Worm (Caenorhabditis elegans) whole organism, L3 larva: Measurements from ENCODE around the gene srx-43.

ENCODE experiments used
- ama-1 ChIP-seq: fragments of 150-350 bp; optimal IDR thresholded peaks from 2 replicates; lab custom pipeline; 2018
- elt-1 ChIP-seq: fragments of 150-350 bp; optimal IDR thresholded peaks from 2 replicates; lab custom pipeline; 2014; ENCODE audit warnings: missing biosample characterization, missing genetic modification characterization
- jun-1 ChIP-seq: fragments of 150-350 bp; optimal IDR thresholded peaks from 2 replicates; lab custom pipeline; 2014; ENCODE audit warnings: missing biosample characterization, missing genetic modification reagents, missing genetic modification characterization
- nhr-11 ChIP-seq: fragments of 150-350 bp; optimal IDR thresholded peaks from 2 replicates; lab custom pipeline; 2014; ENCODE audit warnings: missing biosample characterization, missing genetic modification characterization

DNA sequence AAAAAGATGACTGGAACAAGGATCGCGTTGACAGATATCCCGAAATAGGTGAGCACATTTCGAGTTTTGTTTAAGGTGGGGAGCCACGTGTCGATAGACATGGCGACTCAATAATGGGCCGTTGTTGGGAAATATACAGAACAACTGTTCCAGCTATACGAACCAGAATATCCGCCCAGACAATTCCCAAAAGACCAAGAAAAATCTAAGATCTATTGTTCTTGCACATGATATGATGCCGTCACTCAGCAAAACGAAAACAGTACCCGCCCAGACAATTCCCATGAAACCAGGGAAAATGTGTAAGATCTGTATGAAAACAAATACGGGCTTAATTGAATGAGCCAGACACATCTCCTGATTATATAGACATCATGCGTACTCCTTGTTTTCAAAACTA, 10.3 kb upstream of the srx-43 start, which contains the start of gene str-231:
- no peak for TF ChIP-seq jun-1 (tag; lab: Kevin White, UChicago)
- no peak for TF ChIP-seq ama-1 (lab: Kevin White, UChicago)
- TF ChIP-seq elt-1 (tag; lab: Kevin White, UChicago), result no peak
- TF ChIP-seq nhr-11, result no peak
